Fruit fly (Drosophila melanogaster) whole organism, prepupa: ENCODE data around the gene CG6403.

Experiments used
- CG16779 ChIP-seq: fragments of 200-800 bp; sonication (Bioruptor generic); optimal IDR thresholded peaks from 3 replicates; lab custom pipeline; 2017; ENCODE audit warnings: missing biosample characterization, mild to moderate bottlenecking, missing genetic modification characterization
- CG34406 ChIP-seq: fragments of 200-800 bp; sonication (Bioruptor generic); optimal IDR thresholded peaks from 3 replicates; lab custom pipeline; 2016; ENCODE audit warnings: missing biosample characterization, missing genetic modification characterization
- Gug ChIP-seq: fragments of 200-800 bp; sonication (Bioruptor generic); IDR thresholded peaks from 2 replicates; pipeline ENCODE4 v1.3.6; 2022; ENCODE audit warnings: missing biosample characterization, missing genetic modification characterization

DNA sequence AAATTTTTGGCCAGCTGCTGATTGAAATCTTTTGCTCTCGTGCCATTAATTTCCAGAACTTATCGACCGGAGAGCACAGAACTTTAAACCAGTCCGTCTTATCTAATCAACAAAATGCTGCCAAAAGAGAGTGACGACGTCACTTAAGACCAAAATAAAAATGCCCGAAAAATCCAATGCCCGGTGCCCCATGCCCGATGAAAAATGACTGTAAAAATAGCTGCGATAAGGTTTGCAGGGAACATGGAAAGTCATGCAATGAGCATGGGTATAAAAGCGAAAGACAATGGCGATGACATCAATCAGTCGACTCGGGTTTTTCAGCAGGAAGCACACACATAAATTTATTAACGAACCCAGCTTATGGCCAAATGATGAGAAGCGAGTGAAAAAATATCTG, 1.2 kb upstream of the CG6403 start, which contains the start of gene CG14247:
- no peak for TF ChIP-seq CG34406
- TF ChIP-seq CG16779 (tag; lab: Kevin White, UChicago), result no peak
- TF ChIP-seq Gug (GFP tag; lab: Robert Waterston, UW), result no peak
